Fruit fly (Drosophila melanogaster): ENCODE measurements around the gene alt.

DNA sequence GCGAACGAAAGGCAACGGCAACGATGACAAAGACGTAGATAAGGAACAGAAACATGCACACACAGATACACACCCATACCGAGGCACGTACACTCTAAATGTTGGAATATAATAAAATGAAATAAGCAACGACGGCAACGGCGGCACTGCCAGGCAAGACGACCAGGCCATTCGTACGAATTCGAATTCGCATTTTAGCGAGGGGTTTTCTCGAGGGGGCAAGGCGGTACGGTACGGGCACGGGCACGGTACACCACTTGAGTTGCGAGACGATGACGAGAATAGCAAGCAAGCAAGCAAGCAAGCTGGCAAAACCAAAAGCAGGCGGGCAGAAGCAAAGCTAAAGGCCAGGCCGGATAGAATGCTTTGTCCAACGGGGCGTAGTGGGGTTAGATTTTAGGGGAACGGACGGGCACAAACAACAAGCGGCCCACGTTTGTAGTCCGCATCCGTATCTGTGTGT is 18.8 kb upstream of the alt start:
- TF ChIP-seq h (optimal IDR thresholded peaks at IDR 0.05), result no peak
- TF ChIP-seq Myc (optimal IDR thresholded peaks at IDR 0.05), result no peak

Measured in Kc167 (cell line).